Worm (Caenorhabditis elegans) whole organism, late embryonic: ENCODE data around the gene irld-38.

ENCODE experiments used
- C38D4.7 ChIP-seq: fragments of 200-800 bp; sonication (Bioruptor generic); optimal IDR thresholded peaks from 2 replicates; lab custom pipeline; 2018; ENCODE audit warnings: mild to moderate bottlenecking, missing genetic modification characterization, moderate library complexity, missing compliant biosample characterization
- F13H6.1 ChIP-seq: sonication (generic microtip); optimal IDR thresholded peaks from 2 replicates; lab custom pipeline; 2016; ENCODE audit warnings: missing genetic modification characterization, missing compliant biosample characterization
- K02D7.2 ChIP-seq: sonication (generic microtip); optimal IDR thresholded peaks from 2 replicates; lab custom pipeline; 2017; ENCODE audit warnings: mild to moderate bottlenecking, missing genetic modification characterization, missing compliant biosample characterization
- Y22D7AL.16 ChIP-seq: sonication (generic microtip); optimal IDR thresholded peaks from 2 replicates; lab custom pipeline; 2016; ENCODE audit warnings: missing genetic modification characterization, missing compliant biosample characterization
- ama-1 ChIP-seq: fragments of 150-350 bp; optimal IDR thresholded peaks from 2 replicates; lab custom pipeline; 2014
- ceh-14 ChIP-seq: sonication (generic microtip); optimal IDR thresholded peaks from 2 replicates; lab custom pipeline; 2016; ENCODE audit warnings: missing genotype, missing genetic modification characterization, missing compliant biosample characterization
- ceh-19 ChIP-seq: fragments of 200-800 bp; sonication (Bioruptor generic); optimal IDR thresholded peaks from 2 replicates; lab custom pipeline; 2018; ENCODE audit warnings: mild to moderate bottlenecking, missing genetic modification characterization, missing compliant biosample characterization
- ceh-2 ChIP-seq: sonication (generic microtip); optimal IDR thresholded peaks from 2 replicates; lab custom pipeline; 2016; ENCODE audit warnings: missing genotype, missing genetic modification characterization, missing compliant biosample characterization
- ceh-22 ChIP-seq: sonication (generic microtip); optimal IDR thresholded peaks from 2 replicates; lab custom pipeline; 2017; ENCODE audit warnings: missing biosample characterization, missing genetic modification characterization
- ceh-24 ChIP-seq: sonication (generic microtip); optimal IDR thresholded peaks from 2 replicates; lab custom pipeline; 2016; ENCODE audit warnings: mild to moderate bottlenecking, missing genetic modification characterization, missing compliant biosample characterization
- ceh-48 ChIP-seq: sonication (generic microtip); optimal IDR thresholded peaks from 2 replicates; lab custom pipeline; 2016; ENCODE audit warnings: missing genetic modification characterization, inconsistent platforms, missing compliant biosample characterization
- ceh-9 ChIP-seq: sonication (generic microtip); optimal IDR thresholded peaks from 2 replicates; lab custom pipeline; 2016; ENCODE audit warnings: mild to moderate bottlenecking, missing genetic modification characterization, inconsistent platforms, missing compliant biosample characterization
- dmd-4 ChIP-seq: sonication (generic microtip); optimal IDR thresholded peaks from 2 replicates; lab custom pipeline; 2016; ENCODE audit warnings: borderline replicate concordance, missing genetic modification characterization, missing compliant biosample characterization
- elt-2 ChIP-seq: sonication (generic microtip); optimal IDR thresholded peaks from 2 replicates; lab custom pipeline; 2016; ENCODE audit warnings: missing genetic modification reagents, missing genetic modification characterization, missing compliant biosample characterization
- elt-4 ChIP-seq: sonication (generic microtip); optimal IDR thresholded peaks from 2 replicates; lab custom pipeline; 2016; ENCODE audit warnings: missing genetic modification characterization, missing compliant biosample characterization
- ets-4 ChIP-seq: sonication (generic microtip); optimal IDR thresholded peaks from 2 replicates; lab custom pipeline; 2016; ENCODE audit warnings: missing genetic modification characterization, missing compliant biosample characterization
- fkh-10 ChIP-seq: fragments of 150-350 bp; optimal IDR thresholded peaks from 2 replicates; lab custom pipeline; 2014; ENCODE audit warnings: missing biosample characterization, missing genetic modification reagents, missing genetic modification characterization
- gmeb-2 ChIP-seq: sonication (generic microtip); optimal IDR thresholded peaks from 2 replicates; lab custom pipeline; 2016; ENCODE audit warnings: missing genetic modification characterization, inconsistent platforms, missing compliant biosample characterization
- hlh-30 ChIP-seq: sonication (generic microtip); optimal IDR thresholded peaks from 2 replicates; lab custom pipeline; 2017; ENCODE audit warnings: antibody characterized with exemption, missing genetic modification characterization, missing compliant biosample characterization; ENCODE audit not compliant: insufficient read depth
- lim-6 ChIP-seq: sonication (generic microtip); optimal IDR thresholded peaks from 2 replicates; lab custom pipeline; 2016; ENCODE audit warnings: missing genetic modification characterization, missing compliant biosample characterization
- lin-11 ChIP-seq: fragments of 200-800 bp; sonication (Bioruptor generic); optimal IDR thresholded peaks from 2 replicates; lab custom pipeline; 2018; ENCODE audit warnings: mild to moderate bottlenecking, missing genetic modification characterization, missing compliant biosample characterization
- madf-2 ChIP-seq: sonication (generic microtip); optimal IDR thresholded peaks from 2 replicates; lab custom pipeline; 2017; ENCODE audit warnings: missing genetic modification characterization, missing compliant biosample characterization
- mec-3 ChIP-seq: sonication (generic microtip); optimal IDR thresholded peaks from 2 replicates; lab custom pipeline; 2016; ENCODE audit warnings: borderline replicate concordance, missing genetic modification characterization, missing compliant biosample characterization
- nhr-11 ChIP-seq: fragments of 150-350 bp; optimal IDR thresholded peaks from 2 replicates; lab custom pipeline; 2014; ENCODE audit warnings: missing biosample characterization, missing genetic modification characterization
- nhr-232 ChIP-seq: sonication (generic microtip); optimal IDR thresholded peaks from 2 replicates; lab custom pipeline; 2016; ENCODE audit warnings: missing genetic modification characterization, missing compliant biosample characterization
- npax-4 ChIP-seq: sonication (generic microtip); optimal IDR thresholded peaks from 2 replicates; lab custom pipeline; 2016; ENCODE audit warnings: missing genetic modification characterization, missing compliant biosample characterization
- pag-3 ChIP-seq: sonication (generic microtip); optimal IDR thresholded peaks from 2 replicates; lab custom pipeline; 2016; ENCODE audit warnings: missing compliant biosample characterization, missing genetic modification characterization, borderline replicate concordance
- pat-9 ChIP-seq: fragments of 200-800 bp; sonication (Bioruptor generic); optimal IDR thresholded peaks from 2 replicates; lab custom pipeline; 2018; ENCODE audit warnings: mild to moderate bottlenecking, missing genetic modification characterization, moderate library complexity, missing compliant biosample characterization
- ref-2 ChIP-seq: sonication (generic microtip); optimal IDR thresholded peaks from 2 replicates; lab custom pipeline; 2016; ENCODE audit warnings: missing genetic modification characterization, missing compliant biosample characterization
- rnt-1 ChIP-seq: sonication (generic microtip); optimal IDR thresholded peaks from 2 replicates; lab custom pipeline; 2016; ENCODE audit warnings: missing genetic modification characterization, missing compliant biosample characterization
- sdc-2 ChIP-seq: sonication (generic microtip); optimal IDR thresholded peaks from 2 replicates; lab custom pipeline; 2016; ENCODE audit warnings: missing genotype, missing genetic modification characterization, missing compliant biosample characterization
- sox-2 ChIP-seq: fragments of 200-800 bp; sonication (Bioruptor generic); IDR thresholded peaks from 2 replicates; pipeline ENCODE4 v1.3.6; 2022; ENCODE audit warnings: missing genetic modification reagents, missing genetic modification characterization, missing compliant biosample characterization
- syd-9 ChIP-seq: sonication (generic microtip); optimal IDR thresholded peaks from 2 replicates; lab custom pipeline; 2016; ENCODE audit warnings: mild to moderate bottlenecking, missing genetic modification characterization, moderate library complexity, missing compliant biosample characterization
- ttx-3 ChIP-seq: sonication (generic microtip); optimal IDR thresholded peaks from 2 replicates; lab custom pipeline; 2016; ENCODE audit warnings: missing genetic modification reagents, missing genetic modification characterization, missing compliant biosample characterization
- unc-3 ChIP-seq, 2 experiments: fragments of 200-800 bp in 1 of 2; sonication (Bioruptor generic) in 1 of 2; sonication (generic microtip) in 1 of 2; conservative IDR thresholded peaks in 1 of 2; optimal IDR thresholded peaks in 1 of 2; 2 replicates each; pipeline versions ENCODE4 v1.3.6 to Lab custom; 2016 to 2022; ENCODE audit warnings: missing compliant biosample characterization in 2 of 2, missing genetic modification characterization in 2 of 2, missing genetic modification reagents in 1 of 2
- unc-42 ChIP-seq: sonication (generic microtip); optimal IDR thresholded peaks from 2 replicates; lab custom pipeline; 2016; ENCODE audit warnings: missing genotype, missing genetic modification characterization, missing compliant biosample characterization
- unc-86 ChIP-seq: sonication (generic microtip); optimal IDR thresholded peaks from 2 replicates; lab custom pipeline; 2016; ENCODE audit warnings: missing genetic modification characterization, missing compliant biosample characterization
- ztf-16 ChIP-seq: sonication (generic microtip); optimal IDR thresholded peaks from 2 replicates; lab custom pipeline; 2017; ENCODE audit warnings: missing genetic modification characterization, missing compliant biosample characterization

Gene irld-38

DNA sequence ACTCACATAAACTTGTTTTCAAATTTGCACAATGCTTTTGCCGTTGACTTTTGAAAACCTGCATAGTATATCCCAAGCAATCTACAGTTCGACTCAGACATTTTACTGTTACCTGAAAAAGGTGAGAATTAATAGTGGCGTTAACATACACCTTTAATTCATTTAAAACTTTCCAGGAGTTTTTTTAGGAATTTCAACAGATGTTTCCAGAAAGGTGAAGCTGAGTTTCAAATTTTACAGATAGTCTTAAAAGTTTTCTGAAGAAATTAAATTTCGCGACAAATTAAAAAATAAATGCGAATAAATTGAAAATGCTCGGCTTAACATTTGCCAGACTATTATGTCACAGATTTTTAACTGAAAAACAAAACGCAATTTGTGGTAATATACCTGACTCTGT is 32.5 kb downstream of the irld-38 start, which contains the start of gene srw-119:
TSS of gene srw-119 (minus strand) at position 101 of the 400 bp plus-strand sequence.
- no peak for TF ChIP-seq pag-3 (tag; lab: Kevin White, UChicago)
- TF ChIP-seq ref-2, result no peak
- no peak for TF ChIP-seq sdc-2 (tag; lab: Kevin White, UChicago)
- no peak for TF ChIP-seq fkh-10
- TF ChIP-seq madf-2, result no peak
- no peak for TF ChIP-seq K02D7.2 (tag; lab: Kevin White, UChicago)
- no peak for TF ChIP-seq rnt-1 (tag; lab: Kevin White, UChicago)
- no peak for TF ChIP-seq unc-42 (tag; lab: Kevin White, UChicago)
- no peak for TF ChIP-seq pat-9 (tag; lab: Kevin White, UChicago)
- no peak for TF ChIP-seq F13H6.1 (tag; lab: Kevin White, UChicago)
- TF ChIP-seq hlh-30, result no peak
- no peak for TF ChIP-seq ceh-24 (tag; lab: Kevin White, UChicago)
- TF ChIP-seq unc-3 (GFP tag; conservative IDR thresholded peaks at IDR 0.05; lab: Robert Waterston, UW), result no peak
- no peak for TF ChIP-seq unc-3 (tag; optimal IDR thresholded peaks at IDR 0.05; lab: Kevin White, UChicago)
- TF ChIP-seq Y22D7AL.16 (tag; lab: Kevin White, UChicago), result no peak

DNA sequence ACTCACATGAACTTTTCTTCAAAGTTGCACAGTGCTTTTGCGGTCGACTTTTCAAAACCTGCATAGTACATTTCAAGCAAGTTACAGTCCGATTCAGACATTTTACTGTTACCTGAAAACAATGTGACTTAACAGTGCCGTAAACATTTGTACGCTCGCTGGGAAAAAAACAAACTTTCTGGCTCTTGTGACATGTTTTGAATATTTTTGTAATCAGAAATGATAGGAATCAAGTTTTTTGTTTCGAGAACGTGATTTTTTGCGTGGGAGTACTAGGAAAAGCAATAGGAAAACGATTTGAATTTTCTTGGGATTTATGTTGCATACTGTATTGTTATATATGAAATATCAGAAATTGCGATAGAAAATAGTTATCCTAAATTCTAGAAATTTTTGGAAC is 36.1 kb downstream of the irld-38 start, which contains the start of gene srw-120:
TSS of gene srw-120 (minus strand) at position 101 of the 400 bp plus-strand sequence.
- TF ChIP-seq dmd-4 (tag; lab: Kevin White, UChicago) (no peak), ttx-3 (tag; lab: Kevin White, UChicago) (no peak), npax-4 (tag; lab: Kevin White, UChicago) (no peak), ceh-22 (tag; lab: Kevin White, UChicago) (no peak), ceh-24 (tag; lab: Kevin White, UChicago) (no peak), ceh-19 (GFP tag; lab: Kevin White, UChicago) (no peak), unc-86 (tag; lab: Kevin White, UChicago) (no peak), ztf-16 (no peak), ets-4 (no peak), ama-1 (lab: Kevin White, UChicago) (no peak)

DNA sequence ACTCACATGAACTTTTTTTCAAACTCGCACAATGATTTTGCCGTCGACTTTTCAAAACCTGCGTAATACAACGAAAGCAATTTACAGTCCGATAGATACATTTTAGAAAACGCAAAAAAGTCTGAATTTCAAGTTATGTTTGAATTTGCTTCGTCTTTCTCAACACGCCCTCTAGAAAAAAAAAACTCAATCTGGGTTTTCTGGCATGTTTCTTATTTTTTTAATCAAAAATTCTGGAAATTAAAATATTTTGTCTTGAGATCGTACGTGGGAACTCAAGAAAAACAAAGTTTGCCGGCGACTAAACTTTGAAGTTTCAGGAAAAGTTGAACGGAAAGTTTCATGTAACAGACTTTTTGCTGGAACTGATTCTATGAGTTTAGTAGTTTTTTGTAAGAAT is 38.4 kb downstream of the irld-38 start, which contains the start of gene srw-115:
TSS of gene srw-115 (minus strand) at position 101 of the 400 bp plus-strand sequence.
- TF ChIP-seq pag-3 (tag; lab: Kevin White, UChicago) (no peak), ceh-9 (no peak), rnt-1 (tag; lab: Kevin White, UChicago) (no peak), C38D4.7 (GFP tag; lab: Kevin White, UChicago) (no peak), Y22D7AL.16 (tag; lab: Kevin White, UChicago) (no peak), elt-4 (tag; lab: Kevin White, UChicago) (no peak), nhr-232 (tag; lab: Kevin White, UChicago) (no peak), lin-11 (no peak), ceh-14 (tag; lab: Kevin White, UChicago) (no peak), nhr-11 (tag; lab: Kevin White, UChicago) (no peak)

DNA sequence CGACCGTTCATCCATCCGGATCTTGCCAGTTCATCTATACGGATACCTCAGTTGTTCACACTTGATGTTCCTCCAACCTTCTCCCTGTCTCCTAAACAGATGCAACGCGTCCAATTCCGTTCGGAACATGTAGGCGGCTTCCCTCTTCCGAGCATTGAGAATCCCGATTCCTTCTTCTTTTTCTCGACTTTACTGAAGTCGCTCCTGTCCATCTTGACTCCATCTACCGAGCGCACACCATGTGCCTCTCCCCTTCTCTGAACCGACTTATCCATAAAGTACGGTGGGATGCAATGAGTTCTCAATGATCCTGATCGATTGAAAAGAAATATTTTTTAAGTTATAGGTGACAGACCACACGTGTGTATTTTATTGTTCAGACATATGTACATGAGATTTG is 40.2 kb downstream of the irld-38 start:
- no peak for TF ChIP-seq mec-3 (tag; lab: Kevin White, UChicago)
- no peak for TF ChIP-seq lim-6
- TF ChIP-seq gmeb-2, result no peak
- TF ChIP-seq sox-2 (GFP tag; lab: Robert Waterston, UW), result no peak
- TF ChIP-seq elt-2, result no peak
- no peak for TF ChIP-seq syd-9 (tag; lab: Kevin White, UChicago)
- no peak for TF ChIP-seq nhr-11 (tag; lab: Kevin White, UChicago)
- TF ChIP-seq ceh-2 (tag; lab: Kevin White, UChicago), result no peak
- TF ChIP-seq nhr-232 (tag; lab: Kevin White, UChicago), result no peak
- TF ChIP-seq ceh-48 (tag; lab: Kevin White, UChicago), result no peak
- TF ChIP-seq ceh-22 (tag; lab: Kevin White, UChicago), result no peak
